Worm (Caenorhabditis elegans): ENCODE measurements around the gene acbp-3.

DNA sequence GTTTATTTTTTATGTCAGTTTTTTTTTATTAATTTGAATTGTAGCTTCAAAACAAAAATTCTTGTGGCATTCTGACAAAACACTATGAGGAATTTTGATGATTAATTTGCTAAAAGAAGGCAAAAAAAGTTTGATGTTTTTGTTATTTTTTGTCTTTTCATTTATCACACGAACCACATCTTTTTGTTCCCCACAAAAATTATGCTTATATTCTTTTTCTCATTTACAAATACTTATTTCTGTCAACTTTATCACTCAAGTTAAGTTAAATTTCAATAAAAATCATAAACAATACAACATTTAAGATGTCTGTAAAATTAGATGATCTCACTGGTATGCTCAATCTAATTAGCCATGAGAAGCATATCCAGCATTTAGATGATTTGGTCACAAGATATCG lies 14.9 kb upstream of the acbp-3 start, which contains the start of gene F47B10.6:
- TF ChIP-seq rnt-1 (tag; optimal IDR thresholded peaks at IDR 0.05) (no peak), sox-2 (GFP tag; IDR thresholded peaks at IDR 0.05) (no peak), hlh-30 (tag; optimal IDR thresholded peaks at IDR 0.05; ENCODE audit: insufficient read depth) (no peak), pros-1 (tag; optimal IDR thresholded peaks at IDR 0.05) (no peak), pha-2 (tag; optimal IDR thresholded peaks at IDR 0.05) (no peak), unc-86 (tag; optimal IDR thresholded peaks at IDR 0.05) (no peak), hlh-15 (tag; optimal IDR thresholded peaks at IDR 0.05) (no peak), dve-1 (tag; optimal IDR thresholded peaks at IDR 0.05) (no peak)

Data from whole organism, late embryonic.